Worm (Caenorhabditis elegans) whole organism, L1 larva: ENCODE results near the gene twk-8.
A peak's percentile ranks its signal among the peaks of the same experiment; 100 is the strongest.

Experiments
- aly-2 ChIP-seq: fragments of 150-350 bp; optimal IDR thresholded peaks from 2 replicates; lab custom pipeline; 2014; ENCODE audit warnings: missing biosample characterization, missing genetic modification characterization
- ceh-63 ChIP-seq: fragments of 200-800 bp; sonication (Bioruptor generic); optimal IDR thresholded peaks from 2 replicates; lab custom pipeline; 2018; ENCODE audit warnings: mild to moderate bottlenecking, missing genetic modification characterization, missing compliant biosample characterization
- ceh-82 ChIP-seq, 3 experiments: fragments of 150-350 bp in 1 of 3; sonication (generic microtip) in 2 of 3; optimal IDR thresholded peaks; 2 replicates each; lab custom pipeline; 2014 to 2017; ENCODE audit warnings: missing biosample characterization in 3 of 3, missing genetic modification characterization in 3 of 3
- dsc-1 ChIP-seq: sonication (generic microtip); optimal IDR thresholded peaks from 2 replicates; lab custom pipeline; 2016; ENCODE audit warnings: mild to moderate bottlenecking, missing genetic modification characterization, missing compliant biosample characterization
- egl-13 ChIP-seq: sonication (generic microtip); optimal IDR thresholded peaks from 2 replicates; lab custom pipeline; 2016; ENCODE audit warnings: missing genotype, missing genetic modification reagents, missing genetic modification characterization, missing compliant biosample characterization
- lin-15B ChIP-seq: fragments of 150-350 bp; sonication (generic microtip); optimal IDR thresholded peaks from 3 replicates; lab custom pipeline; 2014; ENCODE audit warnings: missing biosample characterization, missing genetic modification characterization
- nhr-77 ChIP-seq: fragments of 150-350 bp; optimal IDR thresholded peaks from 2 replicates; lab custom pipeline; 2014; ENCODE audit warnings: missing biosample characterization, missing genetic modification characterization
- snpc-4 ChIP-seq: fragments of 150-350 bp; optimal IDR thresholded peaks from 2 replicates; lab custom pipeline; 2014; ENCODE audit warnings: missing biosample characterization, missing genetic modification characterization
- swsn-7 ChIP-seq: sonication (generic microtip); optimal IDR thresholded peaks from 2 replicates; lab custom pipeline; 2016; ENCODE audit warnings: missing genetic modification characterization, missing compliant biosample characterization
- unc-30 ChIP-seq: sonication (generic microtip); optimal IDR thresholded peaks from 2 replicates; lab custom pipeline; 2017; ENCODE audit warnings: missing biosample characterization, missing genetic modification characterization
- unc-62 ChIP-seq: fragments of 150-350 bp; optimal IDR thresholded peaks from 2 replicates; lab custom pipeline; 2014; ENCODE audit warnings: missing biosample characterization, missing genetic modification reagents, missing genetic modification characterization
- ztf-11 ChIP-seq, 2 experiments: sonication (generic microtip); optimal IDR thresholded peaks; 2 replicates each; lab custom pipeline; 2016 to 2017; ENCODE audit warnings: missing genetic modification characterization in 2 of 2, missing biosample characterization in 1 of 2, missing compliant biosample characterization in 1 of 2

- TF ChIP-seq aly-2 (tag; lab: Kevin White, UChicago): no peak
- no peak for TF ChIP-seq ztf-11 (tag; optimal IDR thresholded peaks at IDR 0.05; lab: Kevin White, UChicago)
- no peak for TF ChIP-seq ceh-63 (GFP tag; lab: Kevin White, UChicago)
- no peak for TF ChIP-seq unc-62 (GFP tag; lab: Kevin White, UChicago)
- TF ChIP-seq ceh-82 (tag; optimal IDR thresholded peaks at IDR 0.05; lab: Kevin White, UChicago): no peak
- peak; percentile 39 for TF ChIP-seq nhr-77 (tag; lab: Kevin White, UChicago)
- TF ChIP-seq lin-15B (tag; lab: Kevin White, UChicago): peak; percentile 43
- TF ChIP-seq swsn-7 (tag; lab: Kevin White, UChicago): no peak
- no peak for TF ChIP-seq egl-13 (tag; lab: Kevin White, UChicago)
- TF ChIP-seq dsc-1: no peak
- TF ChIP-seq snpc-4: no peak
- no peak for TF ChIP-seq unc-30
Measured at ce11 chrIV:9107464-9107863, 25.3 kb downstream of the twk-8 start.
